Fruit fly (Drosophila melanogaster): Measurements from ENCODE around the gene CG9231.
A peak's percentile ranks its signal among the peaks of the same experiment; 100 is the strongest.

CG9231 gene

dm6 chr3L:19561745-19562144, 24.1 kb downstream of the CG9231 start (continued):
- no peak for TF ChIP-seq CHES-1-like (GFP tag; optimal IDR thresholded peaks at IDR 0.05)
- TF ChIP-seq grau (tag; optimal IDR thresholded peaks at IDR 0.05) = peak; percentile 61
- TF ChIP-seq CG31441 (GFP tag; IDR thresholded peaks at IDR 0.05) = peak; percentile 62
- peak; percentile 37 for TF ChIP-seq CG12155 (GFP tag; optimal IDR thresholded peaks at IDR 0.05)
- peak; percentile 53 for TF ChIP-seq Hmr (GFP tag; optimal IDR thresholded peaks at IDR 0.05)
- peak; percentile 9 for TF ChIP-seq CG16815 (GFP tag; optimal IDR thresholded peaks at IDR 0.05)
- peak; percentile 1 for TF ChIP-seq fu2 (GFP tag; optimal IDR thresholded peaks at IDR 0.05)
- no peak for TF ChIP-seq CG6272 (GFP tag; IDR thresholded peaks at IDR 0.05)
- TF ChIP-seq Hr3 (GFP tag; optimal IDR thresholded peaks at IDR 0.05) = no peak
- TF ChIP-seq Neu2 (GFP tag; optimal IDR thresholded peaks at IDR 0.05; ENCODE audit: borderline replicate concordance) = no peak
- TF ChIP-seq CG12104 (GFP tag; optimal IDR thresholded peaks at IDR 0.05) = no peak
- peak; percentile 30 for TF ChIP-seq CG7839 (tag; optimal IDR thresholded peaks at IDR 0.05)
- TF ChIP-seq usp (GFP tag; optimal IDR thresholded peaks at IDR 0.05) = no peak
- TF ChIP-seq CG3838 (GFP tag; optimal IDR thresholded peaks at IDR 0.05) = no peak
- TF ChIP-seq CG3281 (GFP tag; optimal IDR thresholded peaks at IDR 0.05) = peak; percentile 69
- TF ChIP-seq CG13296 (GFP tag; optimal IDR thresholded peaks at IDR 0.05) = peak; percentile 21
- no peak for TF ChIP-seq CG6175 (GFP tag; IDR thresholded peaks at IDR 0.05)
- TF ChIP-seq CG4730 (GFP tag; IDR thresholded peaks at IDR 0.05) = no peak
- 0 out of 2 replicates have a peak, but pooled peaks have one; percentile 14 for TF ChIP-seq Ada2b (GFP tag; IDR thresholded peaks at IDR 0.05)
- TF ChIP-seq CG30403 (GFP tag; optimal IDR thresholded peaks at IDR 0.05) = peak; percentile 66
- peak; percentile 6 for TF ChIP-seq CG10979 (tag; optimal IDR thresholded peaks at IDR 0.05)
- peak; percentile 6 for TF ChIP-seq gro (GFP tag; optimal IDR thresholded peaks at IDR 0.05)
- peak; percentile 0 for TF ChIP-seq CG10267 (tag; optimal IDR thresholded peaks at IDR 0.05)
- TF ChIP-seq sqz (GFP tag; optimal IDR thresholded peaks at IDR 0.05) = peak; percentile 6
- TF ChIP-seq Drgx (GFP tag; IDR thresholded peaks at IDR 0.05) = peak; percentile 83

dm6 chr3L:19560695-19561246, 25.0 kb downstream of the CG9231 start:
- TF ChIP-seq fu2 (GFP tag; optimal IDR thresholded peaks at IDR 0.05) = peak; percentile 81
- peak; percentile 87 for TF ChIP-seq Rx (GFP tag; IDR thresholded peaks at IDR 0.05)
- TF ChIP-seq hth (optimal IDR thresholded peaks at IDR 0.05) = no peak
- peak; percentile 80 for TF ChIP-seq crc (GFP tag; optimal IDR thresholded peaks at IDR 0.05)
- peak; percentile 89 to 96 for TF ChIP-seq chif (GFP tag; optimal IDR thresholded peaks at IDR 0.05)
- peak; percentile 83 for TF ChIP-seq Nf-YC (tag; optimal IDR thresholded peaks at IDR 0.05)
- TF ChIP-seq CG11560 (tag; IDR thresholded peaks at IDR 0.05) = no peak; the same call in none of the 3 replicates
- peak; percentile 15 for TF ChIP-seq gfzf (GFP tag; optimal IDR thresholded peaks at IDR 0.05)
- peak; percentile 92 for TF ChIP-seq CG10462 (GFP tag; optimal IDR thresholded peaks at IDR 0.05)
- peak; percentile 95 for TF ChIP-seq CG7556 (GFP tag; optimal IDR thresholded peaks at IDR 0.05)
- TF ChIP-seq pnt (GFP tag; optimal IDR thresholded peaks at IDR 0.05) = peak; percentile 93
- TF ChIP-seq aop (GFP tag; IDR thresholded peaks at IDR 0.05) = peak; percentile 84
- TF ChIP-seq CG30020 (tag; optimal IDR thresholded peaks at IDR 0.05) = peak; percentile 81
- peak; percentile 91 for TF ChIP-seq CG32767 (GFP tag; IDR thresholded peaks at IDR 0.05)
- peak; percentile 96 for TF ChIP-seq CG9932 (GFP tag; IDR thresholded peaks at IDR 0.05)
- TF ChIP-seq trem (tag; optimal IDR thresholded peaks at IDR 0.05) = peak; percentile 94
- TF ChIP-seq CG14441 (GFP tag; IDR thresholded peaks at IDR 0.05) = peak; percentile 92
- peak; percentile 97 for TF ChIP-seq nmo (GFP tag; optimal IDR thresholded peaks at IDR 0.05)
- peak; percentile 93 for TF ChIP-seq NfI (GFP tag; optimal IDR thresholded peaks at IDR 0.05)
- TF ChIP-seq CG7271 (tag; optimal IDR thresholded peaks at IDR 0.05) = peak; percentile 99
- peak; percentile 96 for TF ChIP-seq fd96Cb (tag; optimal IDR thresholded peaks at IDR 0.05)
- TF ChIP-seq Atf-2 (GFP tag; optimal IDR thresholded peaks at IDR 0.05) = peak; percentile 91
- peak; percentile 83 for TF ChIP-seq pb (GFP tag; optimal IDR thresholded peaks at IDR 0.05)
- peak; percentile 92 for TF ChIP-seq CG18476 (GFP tag; optimal IDR thresholded peaks at IDR 0.05)
- TF ChIP-seq abd-A (tag; optimal IDR thresholded peaks at IDR 0.05) = peak; percentile 28
- TF ChIP-seq sob (GFP tag; IDR thresholded peaks at IDR 0.05) = peak; percentile 96
- peak; percentile 89 for TF ChIP-seq CG3407 (GFP tag; optimal IDR thresholded peaks at IDR 0.05)
- TF ChIP-seq CG18599 (GFP tag; optimal IDR thresholded peaks at IDR 0.05) = peak; percentile 94

Measured in whole organism, embryonic.